Fruit fly (Drosophila melanogaster) whole organism, prepupa: ENCODE data around the gene CG43062.

ENCODE experiments used
- Blimp-1 ChIP-seq: fragments of 200-800 bp; sonication (Bioruptor generic); optimal IDR thresholded peaks from 3 replicates; lab custom pipeline; 2017; ENCODE audit warnings: missing biosample characterization, missing genetic modification characterization, mild to moderate bottlenecking, moderate library complexity, missing genetic modification reagents
- CG10669 ChIP-seq: fragments of 200-800 bp; sonication (Bioruptor generic); optimal IDR thresholded peaks from 3 replicates; lab custom pipeline; 2018; ENCODE audit warnings: missing biosample characterization, mild to moderate bottlenecking, missing genetic modification characterization, moderate library complexity
- CG11294 ChIP-seq: fragments of 200-800 bp; sonication (Bioruptor generic); IDR thresholded peaks from 2 replicates; pipeline ENCODE4 v1.3.6; 2022; ENCODE audit warnings: missing biosample characterization, missing genetic modification characterization
- CG11762 ChIP-seq: fragments of 200-800 bp; sonication (Bioruptor generic); optimal IDR thresholded peaks from 3 replicates; lab custom pipeline; 2016; ENCODE audit warnings: missing biosample characterization, missing genetic modification characterization; ENCODE audit not compliant: insufficient read depth
- CG15336 ChIP-seq: fragments of 200-800 bp; sonication (Bioruptor generic); IDR thresholded peaks from 2 replicates; pipeline ENCODE4 v1.3.6; 2022; ENCODE audit warnings: missing biosample characterization, missing genetic modification characterization
- CG1621 ChIP-seq: fragments of 200-800 bp; sonication (Bioruptor generic); optimal IDR thresholded peaks from 3 replicates; lab custom pipeline; 2018; ENCODE audit warnings: missing biosample characterization, mild to moderate bottlenecking, missing genetic modification characterization
- CG3032 ChIP-seq: fragments of 200-800 bp; optimal IDR thresholded peaks from 2 replicates; lab custom pipeline; 2019; ENCODE audit warnings: missing biosample characterization, mild to moderate bottlenecking, missing genetic modification characterization, moderate library complexity
- CG31627 ChIP-seq: fragments of 200-800 bp; sonication (Bioruptor generic); optimal IDR thresholded peaks from 3 replicates; lab custom pipeline; 2016; ENCODE audit warnings: missing biosample characterization, missing genetic modification characterization
- CG32006 ChIP-seq: fragments of 200-800 bp; sonication (Bioruptor generic); optimal IDR thresholded peaks from 3 replicates; lab custom pipeline; 2017; ENCODE audit warnings: missing biosample characterization, mild to moderate bottlenecking, missing genetic modification characterization
- CG34406 ChIP-seq: fragments of 200-800 bp; sonication (Bioruptor generic); optimal IDR thresholded peaks from 3 replicates; lab custom pipeline; 2016; ENCODE audit warnings: missing biosample characterization, missing genetic modification characterization
- CG4318 ChIP-seq: fragments of 200-800 bp; sonication (Bioruptor generic); optimal IDR thresholded peaks from 3 replicates; lab custom pipeline; 2017; ENCODE audit warnings: missing biosample characterization, mild to moderate bottlenecking, missing genetic modification characterization
- CG6163 ChIP-seq: fragments of 200-800 bp; sonication (Bioruptor generic); IDR thresholded peaks from 3 replicates; pipeline ENCODE4 v1.3.6; 2022; ENCODE audit warnings: missing biosample characterization, missing genetic modification characterization
- CG6276 ChIP-seq: fragments of 200-800 bp; sonication (Bioruptor generic); optimal IDR thresholded peaks from 2 replicates; lab custom pipeline; 2017; ENCODE audit warnings: missing biosample characterization, mild to moderate bottlenecking, missing genetic modification characterization
- CG6808 ChIP-seq: fragments of 200-800 bp; sonication (Bioruptor generic); optimal IDR thresholded peaks from 3 replicates; lab custom pipeline; 2017; ENCODE audit warnings: missing biosample characterization, missing genetic modification characterization, mild to moderate bottlenecking, moderate library complexity, missing genetic modification reagents
- CG6854 ChIP-seq: fragments of 200-800 bp; sonication (Bioruptor generic); optimal IDR thresholded peaks from 2 replicates; lab custom pipeline; 2017; ENCODE audit warnings: missing biosample characterization, mild to moderate bottlenecking, missing genetic modification characterization
- CG8632 ChIP-seq: fragments of 200-800 bp; sonication (Bioruptor generic); optimal IDR thresholded peaks from 3 replicates; lab custom pipeline; 2016; ENCODE audit warnings: missing biosample characterization, missing genetic modification characterization
- CG9139 ChIP-seq: fragments of 200-800 bp; sonication (Bioruptor generic); optimal IDR thresholded peaks from 3 replicates; lab custom pipeline; 2017; ENCODE audit warnings: missing biosample characterization, mild to moderate bottlenecking, missing genetic modification characterization
- Eip78C ChIP-seq: fragments of 200-800 bp; sonication (Bioruptor generic); peaks from one replicate; lab custom pipeline; 2016; ENCODE audit warnings: missing biosample characterization, missing genetic modification characterization
- Ets21C ChIP-seq: fragments of 200-800 bp; sonication (Bioruptor generic); optimal IDR thresholded peaks from 3 replicates; lab custom pipeline; 2016; ENCODE audit warnings: missing biosample characterization, missing genetic modification characterization
- Ets96B ChIP-seq: fragments of 200-800 bp; optimal IDR thresholded peaks from 2 replicates; lab custom pipeline; 2019; ENCODE audit warnings: missing biosample characterization, mild to moderate bottlenecking, missing genetic modification characterization, moderate library complexity
- Gug ChIP-seq: fragments of 200-800 bp; sonication (Bioruptor generic); IDR thresholded peaks from 2 replicates; pipeline ENCODE4 v1.3.6; 2022; ENCODE audit warnings: missing biosample characterization, missing genetic modification characterization
- Hr38 ChIP-seq: sonication (Bioruptor generic); optimal IDR thresholded peaks from 2 replicates; lab custom pipeline; 2016; ENCODE audit warnings: missing biosample characterization, missing genetic modification characterization
- Hr39 ChIP-seq: fragments of 200-800 bp; sonication (Bioruptor generic); optimal IDR thresholded peaks from 2 replicates; lab custom pipeline; 2016; ENCODE audit warnings: missing biosample characterization, missing genetic modification characterization
- Lpt ChIP-seq: fragments of 200-800 bp; sonication (Bioruptor generic); optimal IDR thresholded peaks from 3 replicates; lab custom pipeline; 2016; ENCODE audit warnings: missing biosample characterization, missing genetic modification characterization
- Met ChIP-seq: fragments of 200-800 bp; sonication (Bioruptor generic); optimal IDR thresholded peaks from 3 replicates; lab custom pipeline; 2016; ENCODE audit warnings: missing biosample characterization, missing genetic modification characterization
- OdsH ChIP-seq: fragments of 200-800 bp; sonication (Bioruptor generic); optimal IDR thresholded peaks from 3 replicates; lab custom pipeline; 2016; ENCODE audit warnings: missing biosample characterization, missing genetic modification characterization
- Smox ChIP-seq: fragments of 200-800 bp; sonication (Bioruptor generic); optimal IDR thresholded peaks from 3 replicates; lab custom pipeline; 2016; ENCODE audit warnings: missing biosample characterization, missing genetic modification characterization
- Sox102F ChIP-seq: fragments of 200-800 bp; sonication (Bioruptor generic); optimal IDR thresholded peaks from 2 replicates; lab custom pipeline; 2016; ENCODE audit warnings: missing biosample characterization, mild to moderate bottlenecking, missing genetic modification characterization
- Sox14 ChIP-seq: fragments of 200-800 bp; sonication (Bioruptor generic); optimal IDR thresholded peaks from 3 replicates; lab custom pipeline; 2016; ENCODE audit warnings: missing biosample characterization, missing genetic modification characterization
- Sox15 ChIP-seq: fragments of 200-800 bp; sonication (Bioruptor generic); optimal IDR thresholded peaks from 3 replicates; lab custom pipeline; 2016; ENCODE audit warnings: missing biosample characterization, missing genetic modification characterization
- achi ChIP-seq: fragments of 200-800 bp; sonication (Bioruptor generic); optimal IDR thresholded peaks from 3 replicates; lab custom pipeline; 2016; ENCODE audit warnings: missing biosample characterization, missing genetic modification characterization
- acj6 ChIP-seq: fragments of 200-800 bp; sonication (Bioruptor generic); optimal IDR thresholded peaks from 3 replicates; lab custom pipeline; 2016; ENCODE audit warnings: missing biosample characterization, missing genetic modification characterization
- cyc ChIP-seq: fragments of 200-800 bp; sonication (Bioruptor generic); optimal IDR thresholded peaks from 3 replicates; lab custom pipeline; 2016; ENCODE audit warnings: missing biosample characterization, missing genetic modification characterization
- dac ChIP-seq: fragments of 200-800 bp; sonication (Bioruptor generic); optimal IDR thresholded peaks from 2 replicates; lab custom pipeline; 2017; ENCODE audit warnings: missing biosample characterization, mild to moderate bottlenecking, missing genetic modification characterization
- dsx ChIP-seq: fragments of 200-800 bp; optimal IDR thresholded peaks from 3 replicates; lab custom pipeline; 2019; ENCODE audit warnings: missing biosample characterization, mild to moderate bottlenecking, missing genetic modification characterization, moderate library complexity; ENCODE audit not compliant: poor library complexity, severe bottlenecking
- esn ChIP-seq: fragments of 200-800 bp; sonication (Bioruptor generic); optimal IDR thresholded peaks from 2 replicates; lab custom pipeline; 2016; ENCODE audit warnings: missing biosample characterization, mild to moderate bottlenecking, missing genetic modification characterization, moderate library complexity
- fd59A ChIP-seq: fragments of 200-800 bp; sonication (Bioruptor generic); optimal IDR thresholded peaks from 2 replicates; lab custom pipeline; 2017; ENCODE audit warnings: missing biosample characterization, mild to moderate bottlenecking, missing genetic modification characterization, missing genetic modification reagents
- fd85E ChIP-seq: fragments of 200-800 bp; sonication (Bioruptor generic); optimal IDR thresholded peaks from 3 replicates; lab custom pipeline; 2016; ENCODE audit warnings: missing biosample characterization, missing genetic modification characterization
- fkh ChIP-seq: fragments of 200-800 bp; sonication (Bioruptor generic); optimal IDR thresholded peaks from 3 replicates; lab custom pipeline; 2017; ENCODE audit warnings: missing biosample characterization, mild to moderate bottlenecking, missing genetic modification characterization, moderate library complexity
- lz ChIP-seq: fragments of 200-800 bp; sonication (Bioruptor generic); optimal IDR thresholded peaks from 3 replicates; lab custom pipeline; 2016; ENCODE audit warnings: missing biosample characterization, missing genetic modification characterization
- net ChIP-seq: fragments of 200-800 bp; sonication (Bioruptor generic); optimal IDR thresholded peaks from 3 replicates; lab custom pipeline; 2016; ENCODE audit warnings: missing biosample characterization, missing genetic modification characterization
- pdm3 ChIP-seq: fragments of 200-800 bp; sonication (Bioruptor generic); optimal IDR thresholded peaks from 3 replicates; lab custom pipeline; 2016; ENCODE audit warnings: missing biosample characterization, missing genetic modification characterization
- ss ChIP-seq, 2 experiments: fragments of 200-800 bp; sonication (Bioruptor generic); optimal IDR thresholded peaks; 2 replicates in 1 of 2; 3 replicates in 1 of 2; lab custom pipeline; 2017 to 2018; ENCODE audit warnings: mild to moderate bottlenecking in 2 of 2, missing biosample characterization in 2 of 2, missing genetic modification characterization in 2 of 2, moderate library complexity in 1 of 2
- svp ChIP-seq: fragments of 200-800 bp; sonication (Bioruptor generic); peaks from one replicate; lab custom pipeline; 2016; ENCODE audit warnings: missing biosample characterization, missing genetic modification characterization
- vri ChIP-seq: fragments of 200-800 bp; sonication (Bioruptor generic); optimal IDR thresholded peaks from 3 replicates; lab custom pipeline; 2016; ENCODE audit warnings: missing biosample characterization, mild to moderate bottlenecking, missing genetic modification characterization

The CG43062 gene

dm6 chr3R:11759185-11759731 is 9.1 kb downstream of the CG43062 start (continued):
- TF ChIP-seq CG15336 (GFP tag; lab: Robert Waterston, UW), result no peak
- no peak for TF ChIP-seq CG9139 (GFP tag; lab: Kevin White, UChicago)
- TF ChIP-seq Sox14 (GFP tag; lab: Kevin White, UChicago), result no peak
- TF ChIP-seq net (GFP tag; lab: Kevin White, UChicago), result no peak
- no peak for TF ChIP-seq esn (GFP tag; lab: Kevin White, UChicago)
- no peak for TF ChIP-seq Blimp-1

DNA sequence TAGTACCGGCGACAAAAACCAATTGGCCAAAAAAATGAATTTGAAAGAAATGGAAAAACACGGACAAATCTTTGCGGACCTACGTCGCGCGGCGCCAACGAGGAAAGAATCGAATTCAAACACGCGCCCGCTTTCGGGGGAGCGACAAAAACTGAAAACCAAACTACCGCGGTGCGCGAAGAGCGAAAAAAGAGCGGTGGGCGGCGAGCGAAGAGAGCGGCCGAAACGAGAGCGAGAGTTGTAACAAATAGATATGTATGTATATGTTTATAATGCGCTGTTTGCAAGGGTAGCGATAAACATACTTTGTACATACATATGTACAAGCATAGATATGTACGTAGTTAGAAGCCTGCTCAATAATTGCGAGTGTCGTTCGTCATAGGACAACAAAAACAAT is 9.8 kb downstream of the CG43062 start:
- peak; percentile 85 for TF ChIP-seq Blimp-1
- no peak for TF ChIP-seq Sox102F (GFP tag; lab: Kevin White, UChicago)

DNA sequence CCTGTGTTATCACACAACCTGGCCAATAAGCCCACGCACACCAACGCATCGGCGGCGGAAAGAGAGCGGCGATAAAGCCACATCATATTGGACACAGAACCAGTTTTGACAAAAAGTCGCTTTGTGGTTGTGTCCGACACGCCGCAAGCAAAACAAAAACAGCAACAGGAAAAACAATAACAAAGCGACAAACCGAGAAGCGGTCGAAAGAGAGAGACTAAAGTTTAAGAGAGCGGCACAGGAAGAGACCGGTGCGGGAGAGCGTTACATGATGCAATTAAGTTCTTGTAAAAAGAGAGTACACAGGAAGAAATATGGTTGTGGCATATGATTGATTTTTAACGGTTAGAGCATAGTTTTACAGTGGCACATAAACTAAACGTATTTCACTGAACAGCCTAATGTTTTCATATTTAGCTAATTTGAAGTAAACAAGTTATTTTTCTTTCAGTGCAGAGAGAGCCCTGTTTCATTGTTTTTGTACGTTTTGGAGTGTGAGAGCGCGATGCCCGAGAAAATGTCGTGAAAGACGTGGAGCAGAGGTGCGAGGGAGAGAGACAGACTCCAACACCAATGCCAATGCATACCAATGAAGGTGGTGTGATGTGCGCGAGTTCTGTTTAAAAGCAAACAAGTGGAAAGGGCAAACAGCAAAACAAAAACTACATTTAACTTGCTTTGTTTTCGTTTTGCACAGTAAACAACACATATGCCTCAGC is 10.7 kb downstream of the CG43062 start:
- TF ChIP-seq Eip78C (GFP tag; lab: Kevin White, UChicago) (peak; percentile 100), dac (GFP tag; lab: Kevin White, UChicago) (peak; percentile 100), pdm3 (GFP tag; lab: Kevin White, UChicago) (peak; percentile 100), Met (GFP tag; lab: Kevin White, UChicago) (peak; percentile 100), CG34406 (GFP tag; lab: Kevin White, UChicago) (peak; percentile 100), esn (GFP tag; lab: Kevin White, UChicago) (peak; percentile 100), Gug (GFP tag; lab: Robert Waterston, UW) (no peak), CG15336 (GFP tag; lab: Robert Waterston, UW) (no peak), vri (GFP tag; lab: Kevin White, UChicago) (peak; percentile 100), CG6276 (GFP tag; lab: Kevin White, UChicago) (peak; percentile 100), Smox (GFP tag; lab: Kevin White, UChicago) (peak; percentile 100), CG31627 (GFP tag; lab: Kevin White, UChicago) (peak; percentile 100), CG6808 (GFP tag; lab: Kevin White, UChicago) (peak; percentile 99), CG8632 (GFP tag; lab: Kevin White, UChicago) (peak; percentile 100), CG3032 (tag; lab: Kevin White, UChicago) (peak; percentile 100), Sox14 (GFP tag; lab: Kevin White, UChicago) (peak; percentile 100), cyc (GFP tag; lab: Kevin White, UChicago) (peak; percentile 100), lz (GFP tag; lab: Kevin White, UChicago) (peak; percentile 100), CG6163 (GFP tag; lab: Robert Waterston, UW) (no peak), CG32006 (GFP tag; lab: Kevin White, UChicago) (peak; percentile 100), CG1621 (tag; lab: Kevin White, UChicago) (peak; percentile 100), fd59A (GFP tag; lab: Kevin White, UChicago) (peak; percentile 100), svp (GFP tag; lab: Kevin White, UChicago) (peak; percentile 100), CG10669 (peak; percentile 100), Lpt (GFP tag; lab: Kevin White, UChicago) (peak; percentile 100), Sox102F (GFP tag; lab: Kevin White, UChicago) (peak; percentile 100), ss (GFP tag; optimal IDR thresholded peaks at IDR 0.05; lab: Kevin White, UChicago) (peak; percentile 100), CG11762 (peak; percentile 100), Hr38 (GFP tag; lab: Kevin White, UChicago) (peak; percentile 99), dsx (peak; percentile 100), CG6854 (peak; percentile 100), Ets96B (tag; lab: Kevin White, UChicago) (peak; percentile 100), CG11294 (GFP tag; lab: Robert Waterston, UW) (no peak), fkh (GFP tag; lab: Kevin White, UChicago) (peak; percentile 97), Hr39 (GFP tag; lab: Kevin White, UChicago) (peak; percentile 100), fd85E (GFP tag; lab: Kevin White, UChicago) (peak; percentile 99), achi (GFP tag; lab: Kevin White, UChicago) (peak; percentile 99), net (GFP tag; lab: Kevin White, UChicago) (peak; percentile 100), CG4318 (GFP tag; lab: Kevin White, UChicago) (peak; percentile 100), Ets21C (GFP tag; lab: Kevin White, UChicago) (peak; percentile 100), Sox15 (GFP tag; lab: Kevin White, UChicago) (peak; percentile 100), OdsH (GFP tag; lab: Kevin White, UChicago) (peak; percentile 100), acj6 (GFP tag; lab: Kevin White, UChicago) (peak; percentile 100)
